Fruit fly (Drosophila melanogaster) whole organism, embryonic: ENCODE results near the gene Ugt35E2.

Source experiments
- BEAF-32 ChIP-seq: fragments of 200-800 bp; sonication (Bioruptor generic); optimal IDR thresholded peaks from 3 replicates; lab custom pipeline; 2017; ENCODE audit warnings: missing biosample characterization, missing genetic modification characterization, mild to moderate bottlenecking, moderate library complexity, missing genetic modification reagents
- CG10431 ChIP-seq: fragments of 200-800 bp; sonication (Bioruptor generic); optimal IDR thresholded peaks from 3 replicates; lab custom pipeline; 2018; ENCODE audit warnings: missing biosample characterization, mild to moderate bottlenecking, missing genetic modification characterization
- CG12299 ChIP-seq: fragments of 200-800 bp; sonication (Bioruptor generic); optimal IDR thresholded peaks from 2 replicates; lab custom pipeline; 2018; ENCODE audit warnings: missing biosample characterization, mild to moderate bottlenecking, missing genetic modification characterization
- CG1529 ChIP-seq: fragments of 200-800 bp; sonication (Bioruptor generic); optimal IDR thresholded peaks from 3 replicates; lab custom pipeline; 2018; ENCODE audit warnings: missing biosample characterization, missing genetic modification characterization
- CG17186 ChIP-seq: fragments of 200-800 bp; sonication (Bioruptor generic); optimal IDR thresholded peaks from 3 replicates; lab custom pipeline; 2017; ENCODE audit warnings: missing biosample characterization, missing genetic modification reagents, missing genetic modification characterization
- CG17912 ChIP-seq: fragments of 200-800 bp; sonication (Bioruptor generic); optimal IDR thresholded peaks from 2 replicates; lab custom pipeline; 2018; ENCODE audit warnings: missing biosample characterization, mild to moderate bottlenecking, missing genetic modification characterization
- CG2116 ChIP-seq: fragments of 200-800 bp; sonication (Bioruptor generic); optimal IDR thresholded peaks from 3 replicates; lab custom pipeline; 2018; ENCODE audit warnings: missing biosample characterization, mild to moderate bottlenecking, missing genetic modification characterization
- CG31224 ChIP-seq: fragments of 200-800 bp; sonication (Bioruptor generic); IDR thresholded peaks from 2 replicates; pipeline ENCODE4 v1.3.6; 2022; ENCODE audit warnings: missing biosample characterization, missing genetic modification characterization
- CG34376 ChIP-seq: fragments of 200-800 bp; sonication (Bioruptor generic); optimal IDR thresholded peaks from 2 replicates; lab custom pipeline; 2018; ENCODE audit warnings: missing biosample characterization, mild to moderate bottlenecking, missing genetic modification characterization
- CG4404 ChIP-seq: fragments of 200-800 bp; sonication (Bioruptor generic); IDR thresholded peaks from 2 replicates; pipeline ENCODE4 v1.3.6; 2022; ENCODE audit warnings: missing biosample characterization, missing genetic modification characterization
- CG6254 ChIP-seq: fragments of 200-800 bp; sonication (Bioruptor generic); optimal IDR thresholded peaks from 3 replicates; lab custom pipeline; 2017; ENCODE audit warnings: mild to moderate bottlenecking, missing biosample characterization, missing genetic modification reagents, missing genetic modification characterization
- CG7357 ChIP-seq: fragments of 200-800 bp; sonication (Bioruptor generic); IDR thresholded peaks from 3 replicates; pipeline ENCODE4 v1.3.6; 2022; ENCODE audit warnings: missing biosample characterization, missing genetic modification characterization
- CG7556 ChIP-seq: fragments of 200-800 bp; sonication (Bioruptor generic); optimal IDR thresholded peaks from 2 replicates; lab custom pipeline; 2017; ENCODE audit warnings: missing biosample characterization, mild to moderate bottlenecking, missing genetic modification characterization
- CG9876 ChIP-seq: fragments of 200-800 bp; sonication (Bioruptor generic); optimal IDR thresholded peaks from 2 replicates; lab custom pipeline; 2016; ENCODE audit warnings: missing biosample characterization, missing genetic modification characterization
- CG9932 ChIP-seq: fragments of 200-800 bp; sonication (Bioruptor generic); IDR thresholded peaks from 2 replicates; pipeline ENCODE4 v1.3.6; 2022; ENCODE audit warnings: missing biosample characterization, missing genetic modification characterization
- Doc2 ChIP-seq: fragments of 200-800 bp; sonication (Bioruptor generic); IDR thresholded peaks from 2 replicates; pipeline ENCODE4 v1.3.6; 2022; ENCODE audit warnings: missing biosample characterization, missing genetic modification characterization
- Doc3 ChIP-seq: fragments of 200-800 bp; sonication (Bioruptor generic); IDR thresholded peaks from 3 replicates; pipeline ENCODE4 v1.3.6; 2022; ENCODE audit warnings: missing biosample characterization, missing genetic modification characterization; ENCODE audit not compliant: partially characterized antibody
- Ets97D ChIP-seq: fragments of 200-800 bp; sonication (Bioruptor generic); optimal IDR thresholded peaks from 3 replicates; lab custom pipeline; 2016; ENCODE audit warnings: missing biosample characterization, missing genetic modification characterization
- Fer1 ChIP-seq: fragments of 200-800 bp; sonication (Bioruptor generic); optimal IDR thresholded peaks from 2 replicates; lab custom pipeline; 2017; ENCODE audit warnings: missing biosample characterization, mild to moderate bottlenecking, missing genetic modification characterization
- Fer2 ChIP-seq: fragments of 200-800 bp; sonication (Bioruptor generic); optimal IDR thresholded peaks from 2 replicates; lab custom pipeline; 2018; ENCODE audit warnings: missing biosample characterization, mild to moderate bottlenecking, missing genetic modification characterization, moderate library complexity
- HLHmδ ChIP-seq: fragments of 200-800 bp; sonication (Bioruptor generic); optimal IDR thresholded peaks from 2 replicates; lab custom pipeline; 2018; ENCODE audit warnings: missing biosample characterization, mild to moderate bottlenecking, missing genetic modification characterization, moderate library complexity
- HmgZ ChIP-seq: fragments of 200-800 bp; sonication (Bioruptor generic); optimal IDR thresholded peaks from 2 replicates; lab custom pipeline; 2018; ENCODE audit warnings: missing biosample characterization, mild to moderate bottlenecking, missing genetic modification characterization
- Meics ChIP-seq: fragments of 200-800 bp; sonication (Bioruptor generic); optimal IDR thresholded peaks from 2 replicates; lab custom pipeline; 2017; ENCODE audit warnings: missing biosample characterization, mild to moderate bottlenecking, missing genetic modification characterization
- Oli ChIP-seq: fragments of 200-800 bp; sonication (Bioruptor generic); optimal IDR thresholded peaks from 2 replicates; lab custom pipeline; 2018; ENCODE audit warnings: missing biosample characterization, mild to moderate bottlenecking, missing genetic modification characterization, moderate library complexity
- Scr ChIP-seq: fragments of 200-800 bp; sonication (Bioruptor generic); IDR thresholded peaks from 2 replicates; pipeline ENCODE4 v1.3.6; 2022; ENCODE audit warnings: missing biosample characterization, missing genetic modification characterization; ENCODE audit not compliant: partially characterized antibody
- Side ChIP-seq: fragments of 200-800 bp; sonication (Bioruptor generic); optimal IDR thresholded peaks from 2 replicates; lab custom pipeline; 2016; ENCODE audit warnings: missing biosample characterization, missing genetic modification characterization
- Sin3A ChIP-seq: fragments of >200 bp; optimal IDR thresholded peaks from 2 replicates; lab custom pipeline; 2018
- Ssrp ChIP-seq: fragments of 200-800 bp; sonication (Bioruptor generic); optimal IDR thresholded peaks from 2 replicates; lab custom pipeline; 2018; ENCODE audit warnings: missing biosample characterization, mild to moderate bottlenecking, missing genetic modification characterization, moderate library complexity
- cad ChIP-seq: fragments of >200 bp; optimal IDR thresholded peaks from 2 replicates; lab custom pipeline; 2017; ENCODE audit warnings: missing biosample characterization, missing genetic modification characterization
- ci ChIP-seq: fragments of 200-800 bp; sonication (Bioruptor generic); IDR thresholded peaks from 3 replicates; pipeline ENCODE4 v1.3.6; 2022; ENCODE audit warnings: missing biosample characterization, missing genetic modification characterization
- dati ChIP-seq: fragments of 200-800 bp; sonication (Bioruptor generic); IDR thresholded peaks from 2 replicates; pipeline ENCODE4 v1.3.6; 2022; ENCODE audit warnings: missing biosample characterization, missing genetic modification characterization
- ems ChIP-seq: fragments of 200-800 bp; sonication (Bioruptor generic); optimal IDR thresholded peaks from 3 replicates; lab custom pipeline; 2016; ENCODE audit warnings: missing biosample characterization, missing genetic modification characterization
- fd102C ChIP-seq: fragments of 200-800 bp; sonication (Bioruptor generic); optimal IDR thresholded peaks from 2 replicates; lab custom pipeline; 2018; ENCODE audit warnings: missing biosample characterization, mild to moderate bottlenecking, missing genetic modification characterization, moderate library complexity
- fd64A ChIP-seq: fragments of 200-800 bp; sonication (Bioruptor generic); optimal IDR thresholded peaks from 3 replicates; lab custom pipeline; 2018; ENCODE audit warnings: missing biosample characterization, mild to moderate bottlenecking, missing genetic modification characterization
- gem ChIP-seq: fragments of 200-800 bp; sonication (Bioruptor generic); optimal IDR thresholded peaks from 2 replicates; lab custom pipeline; 2019; ENCODE audit warnings: missing biosample characterization, mild to moderate bottlenecking, missing genetic modification characterization, moderate library complexity
- grau ChIP-seq: fragments of 200-800 bp; optimal IDR thresholded peaks from 3 replicates; lab custom pipeline; 2019; ENCODE audit warnings: missing biosample characterization, mild to moderate bottlenecking, missing genetic modification characterization, moderate library complexity
- klu ChIP-seq: fragments of 200-800 bp; sonication (Bioruptor generic); IDR thresholded peaks from 2 replicates; pipeline ENCODE4 v1.3.6; 2022; ENCODE audit warnings: missing biosample characterization, missing genetic modification characterization
- luna ChIP-seq: fragments of 200-800 bp; sonication (Bioruptor generic); optimal IDR thresholded peaks from 2 replicates; lab custom pipeline; 2016; ENCODE audit warnings: missing biosample characterization, missing genetic modification characterization
- maf-S ChIP-seq: fragments of 200-800 bp; sonication (Bioruptor generic); optimal IDR thresholded peaks from 2 replicates; lab custom pipeline; 2016; ENCODE audit warnings: missing biosample characterization, missing genetic modification characterization
- p53 ChIP-seq: fragments of 200-800 bp; sonication (Bioruptor generic); optimal IDR thresholded peaks from 2 replicates; lab custom pipeline; 2016; ENCODE audit warnings: missing biosample characterization, missing genetic modification characterization
- phol ChIP-seq: fragments of 200-800 bp; sonication (Bioruptor generic); optimal IDR thresholded peaks from 3 replicates; lab custom pipeline; 2018; ENCODE audit warnings: missing biosample characterization, mild to moderate bottlenecking, missing genetic modification characterization, moderate library complexity
- row ChIP-seq: fragments of 200-800 bp; sonication (Bioruptor generic); IDR thresholded peaks from 3 replicates; pipeline ENCODE4 v1.3.6; 2022; ENCODE audit warnings: missing biosample characterization, missing genetic modification characterization
- schlank ChIP-seq: fragments of 200-800 bp; sonication (Bioruptor generic); optimal IDR thresholded peaks from 2 replicates; lab custom pipeline; 2018; ENCODE audit warnings: missing biosample characterization, mild to moderate bottlenecking, missing genetic modification characterization
- slbo ChIP-seq: fragments of 200-800 bp; sonication (Bioruptor generic); IDR thresholded peaks from 2 replicates; pipeline ENCODE4 v1.3.6; 2022; ENCODE audit warnings: missing biosample characterization, missing genetic modification characterization
- sob ChIP-seq: fragments of 200-800 bp; sonication (Bioruptor generic); IDR thresholded peaks from 2 replicates; pipeline ENCODE4 v1.3.6; 2022; ENCODE audit warnings: missing biosample characterization, missing genetic modification characterization
- ssp ChIP-seq: fragments of 200-800 bp; sonication (Bioruptor generic); IDR thresholded peaks from 2 replicates; pipeline ENCODE4 v1.3.6; 2022; ENCODE audit warnings: missing biosample characterization, missing genetic modification characterization
- tin ChIP-seq: fragments of 200-800 bp; sonication (Bioruptor generic); optimal IDR thresholded peaks from 3 replicates; lab custom pipeline; 2016; ENCODE audit warnings: missing biosample characterization, missing genetic modification characterization
- twi ChIP-seq: fragments of 200-800 bp; optimal IDR thresholded peaks from 2 replicates; lab custom pipeline; 2019; ENCODE audit warnings: missing biosample characterization, mild to moderate bottlenecking, missing genetic modification characterization, moderate library complexity
- unpg ChIP-seq: fragments of 200-800 bp; sonication (Bioruptor generic); optimal IDR thresholded peaks from 3 replicates; lab custom pipeline; 2018; ENCODE audit warnings: missing biosample characterization, mild to moderate bottlenecking, missing genetic modification characterization, moderate library complexity
- vfl ChIP-seq: fragments of 200-800 bp; sonication (Bioruptor generic); optimal IDR thresholded peaks from 2 replicates; lab custom pipeline; 2016; ENCODE audit warnings: missing biosample characterization, missing genetic modification characterization
- zen ChIP-seq: fragments of 200-800 bp; sonication (Bioruptor generic); optimal IDR thresholded peaks from 3 replicates; lab custom pipeline; 2018; ENCODE audit warnings: missing biosample characterization, mild to moderate bottlenecking, missing genetic modification characterization, moderate library complexity

The Ugt35E2 gene

dm6 chr3R:11200885-11201421 lies 33.2 kb upstream of the Ugt35E2 start (continued):
- no peak for TF ChIP-seq p53
- no peak for TF ChIP-seq Doc3 (GFP tag; lab: Robert Waterston, UW)
- TF ChIP-seq CG10431 (GFP tag; lab: Kevin White, UChicago), result no peak
- no peak for TF ChIP-seq CG9876 (GFP tag; lab: Kevin White, UChicago)
- TF ChIP-seq ems (GFP tag; lab: Kevin White, UChicago), result peak; percentile 15
- no peak for TF ChIP-seq CG12299 (tag; lab: Kevin White, UChicago)
- TF ChIP-seq Sin3A (lab: Kevin White, UChicago), result no peak
- TF ChIP-seq CG9932 (GFP tag; lab: Robert Waterston, UW), result peak; percentile 40
- peak; percentile 40; the same call in 1 of the 3 replicates for TF ChIP-seq CG7357 (GFP tag; lab: Robert Waterston, UW)
- no peak for TF ChIP-seq zen (tag; lab: Kevin White, UChicago)
- peak; percentile 53 for TF ChIP-seq phol (tag; lab: Kevin White, UChicago)
- peak; percentile 58 for TF ChIP-seq unpg (GFP tag; lab: Kevin White, UChicago)
- peak; percentile 4 for TF ChIP-seq schlank (tag; lab: Kevin White, UChicago)
- peak; percentile 49 for TF ChIP-seq CG34376 (GFP tag; lab: Kevin White, UChicago)
- no peak for TF ChIP-seq Doc2 (GFP tag; lab: Robert Waterston, UW)
- peak; percentile 76 for TF ChIP-seq slbo (GFP tag; lab: Robert Waterston, UW)
- TF ChIP-seq vfl (GFP tag; lab: Kevin White, UChicago), result no peak
- peak; percentile 46 for TF ChIP-seq Fer1 (GFP tag; lab: Kevin White, UChicago)
- TF ChIP-seq HmgZ, result peak; percentile 26
- TF ChIP-seq luna, result no peak
- TF ChIP-seq cad (GFP tag; lab: Kevin White, UChicago), result no peak
- no peak for TF ChIP-seq HLHmδ (GFP tag; lab: Kevin White, UChicago)
- TF ChIP-seq CG1529 (GFP tag; lab: Kevin White, UChicago), result no peak
- TF ChIP-seq dati (GFP tag; lab: Robert Waterston, UW), result no peak
- TF ChIP-seq Fer2 (tag; lab: Kevin White, UChicago), result no peak
- TF ChIP-seq tin (GFP tag; lab: Kevin White, UChicago), result peak; percentile 5
- peak; percentile 79 for TF ChIP-seq grau (tag; lab: Kevin White, UChicago)
- TF ChIP-seq Ets97D (GFP tag; lab: Kevin White, UChicago), result no peak
- TF ChIP-seq fd64A (GFP tag; lab: Kevin White, UChicago), result no peak
- TF ChIP-seq twi (tag; lab: Kevin White, UChicago), result no peak
- TF ChIP-seq Meics (GFP tag; lab: Kevin White, UChicago), result peak; percentile 77
- peak; percentile 92 for TF ChIP-seq row
- TF ChIP-seq ssp, result peak; percentile 37; the same call in 1 of the 2 replicates
- TF ChIP-seq klu (GFP tag; lab: Robert Waterston, UW), result no peak
- TF ChIP-seq BEAF-32 (GFP tag; lab: Kevin White, UChicago), result no peak
- no peak for TF ChIP-seq CG4404
- TF ChIP-seq Ssrp (tag; lab: Kevin White, UChicago), result peak; percentile 27
- no peak for TF ChIP-seq fd102C (GFP tag; lab: Kevin White, UChicago)
- TF ChIP-seq CG7556 (GFP tag; lab: Kevin White, UChicago), result peak; percentile 51
- no peak for TF ChIP-seq Side (GFP tag; lab: Kevin White, UChicago)
- TF ChIP-seq CG17186 (GFP tag; lab: Kevin White, UChicago), result no peak
- no peak for TF ChIP-seq CG17912 (GFP tag; lab: Kevin White, UChicago)
- TF ChIP-seq CG31224 (GFP tag; lab: Robert Waterston, UW), result peak; percentile 54
- no peak for TF ChIP-seq CG6254 (GFP tag; lab: Kevin White, UChicago)
- TF ChIP-seq maf-S, result no peak
- TF ChIP-seq ci (GFP tag; lab: Robert Waterston, UW), result no peak
- TF ChIP-seq CG2116, result peak; percentile 14
- TF ChIP-seq gem (tag; lab: Kevin White, UChicago), result peak; percentile 82
- peak; percentile 73 for TF ChIP-seq Oli (tag; lab: Kevin White, UChicago)
- TF ChIP-seq sob (GFP tag; lab: Robert Waterston, UW), result peak; percentile 73; the same call in 1 of the 2 replicates
- no peak for TF ChIP-seq Scr (GFP tag; lab: Robert Waterston, UW)
